Fruit fly (Drosophila melanogaster) whole organism, pupa: ENCODE measurements around the gene CG13614.

ENCODE experiments used
- CG10348 ChIP-seq: fragments of 200-800 bp; sonication (Bioruptor generic); IDR thresholded peaks from 2 replicates; pipeline ENCODE4 v1.3.6; 2022; ENCODE audit warnings: missing biosample characterization, missing genetic modification characterization
- CG13204 ChIP-seq: fragments of 200-800 bp; sonication (Bioruptor generic); optimal IDR thresholded peaks from 2 replicates; lab custom pipeline; 2018; ENCODE audit warnings: missing biosample characterization, mild to moderate bottlenecking, missing genetic modification characterization, moderate library complexity
- CG15710 ChIP-seq: fragments of 200-800 bp; sonication (Bioruptor generic); optimal IDR thresholded peaks from 2 replicates; lab custom pipeline; 2018; ENCODE audit warnings: missing biosample characterization, mild to moderate bottlenecking, missing genetic modification characterization, moderate library complexity
- CG17806 ChIP-seq: fragments of 200-800 bp; sonication (Bioruptor generic); optimal IDR thresholded peaks from 2 replicates; lab custom pipeline; 2018; ENCODE audit warnings: missing biosample characterization, mild to moderate bottlenecking, missing genetic modification characterization, moderate library complexity
- CG32121 ChIP-seq: fragments of 200-800 bp; sonication (Bioruptor generic); IDR thresholded peaks from 2 replicates; pipeline ENCODE4 v1.3.6; 2022; ENCODE audit warnings: missing biosample characterization, missing genetic modification characterization
- CG4496 ChIP-seq: fragments of 200-800 bp; sonication (Bioruptor generic); IDR thresholded peaks from 3 replicates; pipeline ENCODE4 v1.3.6; 2022; ENCODE audit warnings: missing biosample characterization, missing genetic modification characterization
- CG8159 ChIP-seq: fragments of 200-800 bp; sonication (Bioruptor generic); optimal IDR thresholded peaks from 3 replicates; lab custom pipeline; 2018; ENCODE audit warnings: missing biosample characterization, mild to moderate bottlenecking, missing genetic modification characterization, moderate library complexity
- CG9948 ChIP-seq: fragments of 200-800 bp; sonication (Bioruptor generic); optimal IDR thresholded peaks from 2 replicates; lab custom pipeline; 2018; ENCODE audit warnings: missing biosample characterization, mild to moderate bottlenecking, missing genetic modification characterization, moderate library complexity
- EcR ChIP-seq: fragments of 200-800 bp; sonication (Bioruptor generic); optimal IDR thresholded peaks from 3 replicates; lab custom pipeline; 2019; ENCODE audit warnings: missing biosample characterization, missing genetic modification characterization, mild to moderate bottlenecking, moderate library complexity, missing genetic modification reagents
- Ets98B ChIP-seq: fragments of 200-800 bp; sonication (Bioruptor generic); IDR thresholded peaks from 2 replicates; pipeline ENCODE4 v1.3.6; 2022; ENCODE audit warnings: missing biosample characterization, missing genetic modification characterization
- Pif1A ChIP-seq: fragments of 200-800 bp; sonication (Bioruptor generic); optimal IDR thresholded peaks from 3 replicates; lab custom pipeline; 2016; ENCODE audit warnings: missing biosample characterization, missing genetic modification characterization
- Pif1B ChIP-seq: fragments of 200-800 bp; sonication (Bioruptor generic); optimal IDR thresholded peaks from 3 replicates; lab custom pipeline; 2016; ENCODE audit warnings: missing biosample characterization, missing genetic modification characterization
- fd96Ca ChIP-seq: fragments of 200-800 bp; sonication (Bioruptor generic); IDR thresholded peaks from 3 replicates; pipeline ENCODE4 v1.3.6; 2022; ENCODE audit warnings: missing biosample characterization, missing genetic modification characterization
- rn ChIP-seq: fragments of 200-800 bp; sonication (Bioruptor generic); IDR thresholded peaks from 2 replicates; pipeline ENCODE4 v1.3.6; 2022; ENCODE audit warnings: missing biosample characterization, missing genetic modification characterization

DNA sequence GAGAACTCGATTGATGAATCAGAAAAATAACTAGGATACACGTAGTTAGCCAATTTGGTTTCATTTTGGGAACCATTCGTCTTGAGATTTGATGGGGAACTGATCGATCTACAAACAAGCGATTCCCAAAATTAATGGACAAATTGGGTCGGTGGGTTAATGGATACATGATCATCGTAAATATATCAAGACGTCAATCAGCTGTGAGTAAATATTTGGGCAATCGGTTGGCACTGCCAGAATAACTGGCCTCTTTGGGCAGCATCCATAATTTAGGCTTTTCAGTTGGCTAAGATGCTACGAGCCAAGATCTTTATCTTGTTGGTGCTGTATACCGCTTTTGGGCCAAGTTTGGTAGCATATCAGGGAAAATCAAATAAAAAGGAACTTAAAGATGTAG, 1.3 kb upstream of the CG13614 start, which contains the start of the genes CG42812 and CG33341:
- TF ChIP-seq CG4496 (GFP tag; lab: Robert Waterston, UW), result no peak
- TF ChIP-seq Pif1A (GFP tag; lab: Kevin White, UChicago), result no peak
- no peak for TF ChIP-seq Pif1B (GFP tag; lab: Kevin White, UChicago)
- TF ChIP-seq Ets98B (GFP tag; lab: Robert Waterston, UW), result no peak
- no peak for TF ChIP-seq CG15710 (tag; lab: Kevin White, UChicago)
- no peak for TF ChIP-seq fd96Ca
- no peak for TF ChIP-seq CG13204 (GFP tag; lab: Kevin White, UChicago)
- no peak for TF ChIP-seq CG9948 (tag; lab: Kevin White, UChicago)
- no peak for TF ChIP-seq CG17806 (tag; lab: Kevin White, UChicago)
- no peak for TF ChIP-seq rn (GFP tag; lab: Robert Waterston, UW)
- TF ChIP-seq EcR (GFP tag; lab: Kevin White, UChicago), result no peak
- TF ChIP-seq CG32121 (GFP tag; lab: Robert Waterston, UW), result no peak
- no peak for TF ChIP-seq CG10348 (GFP tag; lab: Robert Waterston, UW)
- TF ChIP-seq CG8159, result no peak
